Worm (Caenorhabditis elegans) whole organism, midembryonic: ENCODE measurements around the gene C30H6.9.

Source experiments
- flt-1 ChIP-seq: fragments of 200-800 bp; sonication (Bioruptor generic); IDR thresholded peaks from 2 replicates; pipeline ENCODE4 v1.3.6; 2022; ENCODE audit warnings: missing genetic modification characterization, missing compliant biosample characterization
- klf-2 ChIP-seq: fragments of 200-800 bp; sonication (Bioruptor generic); conservative IDR thresholded peaks from 2 replicates; pipeline ENCODE4 v1.3.6; 2022; ENCODE audit warnings: missing genetic modification reagents, missing genetic modification characterization, missing compliant biosample characterization
- tab-1 ChIP-seq: fragments of 200-800 bp; sonication (Bioruptor generic); IDR thresholded peaks from 2 replicates; pipeline ENCODE4 v1.3.6; 2022; ENCODE audit warnings: missing genetic modification characterization, missing compliant biosample characterization

- TF ChIP-seq klf-2 (GFP tag; lab: Robert Waterston, UW) (no peak), tab-1 (GFP tag; lab: Robert Waterston, UW) (no peak), flt-1 (GFP tag; lab: Robert Waterston, UW) (no peak)
Observed at ce11 chrIV:17395910-17396309, 15.9 kb upstream of the C30H6.9 start, which contains the start of gene sru-15.
